Worm (Caenorhabditis elegans): ENCODE results near the gene pkc-1.

ce11 chrV:11986078-11986869, 45.7 kb downstream of the pkc-1 start:
- no peak for TF ChIP-seq mep-1 (tag; optimal IDR thresholded peaks at IDR 0.05)
- no peak for TF ChIP-seq ham-2 (GFP tag; optimal IDR thresholded peaks at IDR 0.05)
- no peak for TF ChIP-seq ceh-83 (GFP tag; optimal IDR thresholded peaks at IDR 0.05)
- TF ChIP-seq unc-120 (tag; optimal IDR thresholded peaks at IDR 0.05; ENCODE audit: poor library complexity, severe bottlenecking), result no peak
- no peak for TF ChIP-seq pha-4 (tag; optimal IDR thresholded peaks at IDR 0.05)
- no peak for TF ChIP-seq snpc-4 (tag; optimal IDR thresholded peaks at IDR 0.05)
- TF ChIP-seq ztf-11 (tag; optimal IDR thresholded peaks at IDR 0.05), result no peak
- peak; percentile 80 for TF ChIP-seq blmp-1 (tag; optimal IDR thresholded peaks at IDR 0.05)
- TF ChIP-seq elt-1 (tag; optimal IDR thresholded peaks at IDR 0.05; ENCODE audit: borderline replicate concordance, insufficient read depth), result no peak
